Worm (Caenorhabditis elegans) whole organism, early embryonic: ENCODE measurements around the gene spo-11.

Experiments
- B0310.2 ChIP-seq: sonication (generic microtip); optimal IDR thresholded peaks from 2 replicates; lab custom pipeline; 2016; ENCODE audit warnings: mild to moderate bottlenecking, missing genetic modification characterization, missing compliant biosample characterization
- F13C5.2 ChIP-seq: sonication (generic microtip); optimal IDR thresholded peaks from 2 replicates; lab custom pipeline; 2017; ENCODE audit warnings: mild to moderate bottlenecking, missing genetic modification characterization, inconsistent platforms, missing compliant biosample characterization
- aly-1 ChIP-seq: sonication (generic microtip); optimal IDR thresholded peaks from 2 replicates; lab custom pipeline; 2016; ENCODE audit warnings: missing genetic modification characterization, missing compliant biosample characterization
- ama-1 ChIP-seq: fragments of 150-350 bp; optimal IDR thresholded peaks from 2 replicates; lab custom pipeline; 2014
- ceh-13 ChIP-seq: fragments of 200-800 bp; sonication (Bioruptor generic); optimal IDR thresholded peaks from 2 replicates; lab custom pipeline; 2018; ENCODE audit warnings: mild to moderate bottlenecking, missing genetic modification characterization, missing compliant biosample characterization
- ceh-36 ChIP-seq: sonication (generic microtip); optimal IDR thresholded peaks from 2 replicates; lab custom pipeline; 2016; ENCODE audit warnings: missing genetic modification characterization, inconsistent platforms, missing compliant biosample characterization
- ets-7 ChIP-seq: sonication (generic microtip); optimal IDR thresholded peaks from 2 replicates; lab custom pipeline; 2016; ENCODE audit warnings: missing genotype, missing genetic modification characterization, missing compliant biosample characterization
- flt-1 ChIP-seq: fragments of 200-800 bp; sonication (Bioruptor generic); IDR thresholded peaks from 2 replicates; pipeline ENCODE4 v1.3.6; 2022; ENCODE audit warnings: missing genetic modification characterization, missing compliant biosample characterization
- hmbx-1 ChIP-seq: sonication (generic microtip); optimal IDR thresholded peaks from 2 replicates; lab custom pipeline; 2016; ENCODE audit warnings: mild to moderate bottlenecking, missing genetic modification characterization, missing compliant biosample characterization
- hmg-4 ChIP-seq: fragments of 200-800 bp; sonication (Bioruptor generic); optimal IDR thresholded peaks from 2 replicates; lab custom pipeline; 2018; ENCODE audit warnings: mild to moderate bottlenecking, missing genetic modification characterization, missing compliant biosample characterization
- hnd-1 ChIP-seq: sonication (generic microtip); optimal IDR thresholded peaks from 2 replicates; lab custom pipeline; 2016; ENCODE audit warnings: missing genetic modification characterization, missing compliant biosample characterization
- pes-1 ChIP-seq: fragments of 200-800 bp; sonication (Bioruptor generic); IDR thresholded peaks from 2 replicates; pipeline ENCODE4 v1.3.6; 2022; ENCODE audit warnings: missing genetic modification reagents, missing genetic modification characterization, missing compliant biosample characterization
- scrt-1 ChIP-seq: fragments of 200-800 bp; sonication (Bioruptor generic); IDR thresholded peaks from 2 replicates; pipeline ENCODE4 v1.3.6; 2022; ENCODE audit warnings: missing genetic modification characterization, missing compliant biosample characterization
- sea-1 ChIP-seq: fragments of 200-800 bp; sonication (Bioruptor generic); conservative IDR thresholded peaks from 2 replicates; pipeline ENCODE4 v1.3.6; 2022; ENCODE audit warnings: missing genetic modification characterization, missing compliant biosample characterization
- tbx-11 ChIP-seq: fragments of 200-800 bp; sonication (Bioruptor generic); IDR thresholded peaks from 2 replicates; pipeline ENCODE4 v1.3.6; 2022; ENCODE audit warnings: missing genetic modification characterization, missing compliant biosample characterization
- tbx-37 ChIP-seq: fragments of 200-800 bp; sonication (Bioruptor generic); conservative IDR thresholded peaks from 2 replicates; pipeline ENCODE4 v1.3.6; 2022; ENCODE audit warnings: missing genetic modification reagents, missing genetic modification characterization, missing compliant biosample characterization
- tra-4 ChIP-seq: sonication (generic microtip); optimal IDR thresholded peaks from 2 replicates; lab custom pipeline; 2017; ENCODE audit warnings: missing genetic modification characterization, missing compliant biosample characterization

The spo-11 gene

DNA sequence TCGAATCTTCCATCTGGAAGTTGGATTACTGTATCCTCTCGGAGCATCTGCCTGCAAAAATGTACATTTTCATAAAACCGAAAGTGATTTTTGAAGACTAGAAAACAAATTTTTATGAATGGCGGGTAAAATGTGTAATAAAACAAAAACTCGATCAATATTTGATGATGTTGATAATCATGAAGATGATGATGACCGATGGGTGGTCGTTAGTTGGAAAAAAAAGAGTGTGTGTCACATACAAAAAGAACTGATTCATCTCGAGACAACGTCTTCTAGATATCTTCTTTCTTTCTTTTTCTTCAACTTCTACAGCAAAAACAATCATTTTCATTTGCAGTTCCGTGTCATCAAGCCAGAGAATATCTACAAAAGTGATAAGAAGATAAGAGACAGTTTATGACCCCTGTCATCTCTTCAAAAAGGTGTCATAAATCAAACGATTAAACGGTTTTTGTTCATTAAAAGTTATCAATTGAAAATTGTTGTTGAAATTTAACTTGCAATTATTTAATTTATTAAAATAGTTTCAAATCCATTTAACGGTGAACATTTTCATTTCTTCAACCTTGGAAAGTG lies 32.1 kb downstream of the spo-11 start, which contains the start of gene bcc-1:
Gene bcc-1 (minus strand): TSS at position 51 of the 579 bp plus-strand sequence.
- no peak for TF ChIP-seq hnd-1 (tag; lab: Kevin White, UChicago)
- no peak for TF ChIP-seq B0310.2 (tag; lab: Kevin White, UChicago)

DNA sequence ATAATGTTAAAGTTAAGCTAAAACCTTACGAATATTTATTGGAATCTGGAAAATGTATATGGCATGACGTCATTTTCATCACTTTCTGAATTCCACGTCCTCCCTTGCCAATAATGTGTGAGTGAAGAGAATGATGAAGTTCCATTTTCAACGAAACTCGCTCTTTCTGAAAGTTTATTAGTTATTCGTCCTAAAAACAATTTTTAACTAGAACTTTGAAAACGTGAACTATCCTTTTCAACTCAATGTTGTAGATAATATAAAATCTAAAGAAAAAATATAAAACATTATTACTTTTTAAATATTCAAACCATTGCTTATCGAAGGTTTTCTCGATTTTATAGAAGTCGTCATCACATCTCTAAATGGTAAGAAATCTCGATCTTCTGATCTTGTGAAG lies 35.1 kb downstream of the spo-11 start, which contains the start of gene M7.7:
Gene M7.7 (plus strand): TSS at position 301 of the 400 bp plus-strand sequence.
- TF ChIP-seq tra-4 (no peak), ets-7 (tag; lab: Kevin White, UChicago) (no peak), ama-1 (no peak), ceh-36 (tag; lab: Kevin White, UChicago) (no peak)

DNA sequence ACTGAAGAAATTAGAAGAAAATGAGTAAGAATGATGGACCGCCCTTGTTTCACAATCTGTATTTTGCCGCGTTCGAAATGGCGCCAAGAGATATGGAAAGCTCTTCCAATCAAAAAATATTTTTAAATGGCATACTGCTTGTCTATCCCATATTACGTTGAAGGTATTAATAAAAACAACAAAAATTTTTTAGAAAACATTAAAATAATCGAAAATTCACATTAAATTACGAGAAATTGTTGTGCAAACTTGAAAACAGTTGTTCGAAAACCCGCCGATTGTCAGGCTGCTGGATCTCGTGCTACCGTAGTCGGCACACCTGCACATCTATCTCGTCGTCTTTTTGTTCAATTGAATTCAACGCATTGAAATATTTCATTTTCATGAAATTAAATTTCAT lies 41.1 kb downstream of the spo-11 start, which contains the start of gene klc-1:
Gene klc-1 (plus strand): TSS at position 127 of the 400 bp plus-strand sequence.
- TF ChIP-seq ceh-13 (GFP tag; lab: Kevin White, UChicago) (no peak), hnd-1 (tag; lab: Kevin White, UChicago) (no peak), tbx-37 (no peak), sea-1 (no peak), F13C5.2 (tag; lab: Kevin White, UChicago) (no peak), tbx-11 (GFP tag; lab: Robert Waterston, UW) (no peak), hmbx-1 (tag; lab: Kevin White, UChicago) (no peak), pes-1 (GFP tag; lab: Robert Waterston, UW) (no peak), ceh-36 (tag; lab: Kevin White, UChicago) (no peak), scrt-1 (no peak), hmg-4 (GFP tag; lab: Kevin White, UChicago) (no peak), aly-1 (tag; lab: Kevin White, UChicago) (no peak), B0310.2 (tag; lab: Kevin White, UChicago) (no peak), ama-1 (no peak), ets-7 (tag; lab: Kevin White, UChicago) (no peak), tra-4 (no peak), flt-1 (GFP tag; lab: Robert Waterston, UW) (no peak)

DNA sequence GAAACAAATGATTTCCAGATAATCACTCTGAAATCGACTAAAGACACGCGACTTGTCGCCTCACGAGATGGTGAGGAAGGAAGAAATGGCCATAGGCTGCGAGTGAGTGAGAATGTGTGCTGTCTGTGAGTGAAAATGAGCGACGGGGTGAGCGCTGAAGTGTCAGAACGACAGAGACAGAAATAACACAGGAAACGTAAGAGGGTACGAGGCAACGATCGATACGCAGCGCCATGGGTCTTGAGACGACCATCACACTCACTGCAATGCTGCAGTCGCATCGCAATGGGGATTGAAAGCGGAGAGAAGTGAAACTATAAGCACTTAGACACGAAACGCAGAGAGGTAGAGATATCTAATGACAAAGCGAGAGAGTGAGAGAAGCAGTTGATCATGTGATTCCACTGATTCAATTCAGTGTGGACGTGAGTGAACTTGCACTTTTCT lies 41.9 kb downstream of the spo-11 start:
- TF ChIP-seq tbx-37 (0 out of 2 replicates have a peak, but pooled peaks have one; percentile 9), hmg-4 (GFP tag; lab: Kevin White, UChicago) (peak; percentile 51), F13C5.2 (tag; lab: Kevin White, UChicago) (peak; percentile 80), ceh-13 (GFP tag; lab: Kevin White, UChicago) (no peak)

DNA sequence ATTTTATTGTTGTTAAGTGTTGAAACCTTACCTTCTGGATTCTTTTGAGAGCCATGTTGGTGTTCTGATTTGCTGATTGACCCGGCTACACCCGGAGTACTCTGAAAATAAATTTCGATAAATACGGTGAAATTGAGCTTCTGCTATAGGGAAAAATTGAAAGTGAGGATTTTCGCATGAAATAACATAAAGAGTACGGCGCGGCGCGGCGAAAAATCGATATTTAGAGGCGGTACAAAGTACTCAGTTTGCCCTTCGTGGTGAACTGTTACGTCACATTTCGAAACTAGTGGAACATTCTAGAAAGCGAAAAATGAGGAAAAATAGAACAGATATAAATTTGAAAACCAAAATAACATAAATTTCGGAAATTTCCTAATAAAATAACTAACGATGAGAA lies 42.5 kb downstream of the spo-11 start, which contains the start of gene let-70:
Gene let-70 (minus strand): TSS at position 101 of the 400 bp plus-strand sequence.
- TF ChIP-seq aly-1 (tag; lab: Kevin White, UChicago) (no peak), B0310.2 (tag; lab: Kevin White, UChicago) (no peak), hmbx-1 (tag; lab: Kevin White, UChicago) (no peak), tbx-37 (no peak)

DNA sequence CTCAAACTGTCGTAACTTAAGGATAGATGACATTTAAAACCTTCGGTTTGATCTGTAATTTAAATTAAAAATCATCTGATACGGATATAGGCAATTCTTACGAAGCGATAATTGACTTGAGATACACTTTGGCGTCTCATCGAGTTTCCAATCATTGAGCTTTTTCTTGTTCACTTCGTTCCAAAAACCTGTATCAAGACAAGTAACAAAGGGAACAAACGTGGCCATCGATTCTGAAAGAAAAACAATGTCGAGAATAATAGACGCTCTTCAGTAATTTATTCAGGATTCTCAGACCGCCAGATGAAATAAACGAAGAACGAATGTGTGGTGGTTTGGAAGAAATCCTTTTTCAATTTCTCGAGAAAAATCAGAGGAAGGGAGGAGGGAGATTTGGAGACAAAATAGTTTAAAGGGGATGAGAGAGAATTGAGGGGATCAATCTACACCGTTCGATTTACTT lies 43.8 kb downstream of the spo-11 start, which contains the start of gene atg-7:
Gene atg-7 (minus strand): TSS at position 233 of the 463 bp plus-strand sequence.
- no peak for TF ChIP-seq hmg-4 (GFP tag; lab: Kevin White, UChicago)
- TF ChIP-seq F13C5.2 (tag; lab: Kevin White, UChicago) = no peak
- TF ChIP-seq flt-1 (GFP tag; lab: Robert Waterston, UW) = no peak
- no peak for TF ChIP-seq tbx-37
- no peak for TF ChIP-seq pes-1 (GFP tag; lab: Robert Waterston, UW)
- no peak for TF ChIP-seq scrt-1
- TF ChIP-seq ceh-13 (GFP tag; lab: Kevin White, UChicago) = no peak
- no peak for TF ChIP-seq hnd-1 (tag; lab: Kevin White, UChicago)
- TF ChIP-seq aly-1 (tag; lab: Kevin White, UChicago) = no peak
- TF ChIP-seq hmbx-1 (tag; lab: Kevin White, UChicago) = no peak
- TF ChIP-seq ceh-36 (tag; lab: Kevin White, UChicago) = no peak
- TF ChIP-seq sea-1 = no peak
- TF ChIP-seq tra-4 = no peak
- TF ChIP-seq ama-1 = no peak
- TF ChIP-seq ets-7 (tag; lab: Kevin White, UChicago) = no peak

DNA sequence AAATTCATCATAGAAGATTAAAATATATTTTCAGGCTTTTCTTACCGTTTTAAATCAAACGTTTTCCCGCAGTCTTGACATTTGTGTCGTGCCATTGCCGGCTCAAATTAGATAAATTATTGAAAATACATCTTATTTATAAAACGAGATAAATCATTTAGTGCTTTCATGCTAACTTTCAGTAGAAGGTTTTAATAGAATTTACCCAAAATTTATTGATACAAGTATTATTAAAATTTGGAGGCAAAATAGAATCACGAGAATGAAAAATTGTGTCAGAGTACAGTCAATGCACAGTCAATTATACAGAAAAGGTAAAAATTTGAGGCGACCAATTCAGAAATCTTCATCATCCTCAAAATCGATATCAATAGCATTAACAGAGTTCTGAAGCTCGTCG lies 46.2 kb downstream of the spo-11 start, which contains the start of gene Y5F2A.4:
Gene Y5F2A.4 (minus strand): TSS at position 101 of the 400 bp plus-strand sequence.
- TF ChIP-seq ama-1 (no peak), ceh-13 (GFP tag; lab: Kevin White, UChicago) (no peak), tra-4 (no peak), hmg-4 (GFP tag; lab: Kevin White, UChicago) (no peak), tbx-11 (GFP tag; lab: Robert Waterston, UW) (no peak), pes-1 (GFP tag; lab: Robert Waterston, UW) (no peak), aly-1 (tag; lab: Kevin White, UChicago) (no peak), hmbx-1 (tag; lab: Kevin White, UChicago) (no peak), ets-7 (tag; lab: Kevin White, UChicago) (no peak), scrt-1 (no peak), F13C5.2 (tag; lab: Kevin White, UChicago) (no peak), flt-1 (GFP tag; lab: Robert Waterston, UW) (no peak), ceh-36 (tag; lab: Kevin White, UChicago) (no peak), B0310.2 (tag; lab: Kevin White, UChicago) (no peak), tbx-37 (no peak), hnd-1 (tag; lab: Kevin White, UChicago) (no peak)
